Worm (Caenorhabditis elegans) whole organism, mixed stage, embryonic: ENCODE measurements around the gene rpl-36.
A peak's percentile ranks its signal among the peaks of the same experiment; 100 is the strongest.

ENCODE experiments used
- M03D4.4 ChIP-seq: sonication (generic microtip); optimal IDR thresholded peaks from 2 replicates; lab custom pipeline; 2017; ENCODE audit warnings: mild to moderate bottlenecking, missing genetic modification characterization, missing compliant biosample characterization
- bed-3 ChIP-seq: fragments of 200-800 bp; sonication (Bioruptor generic); optimal IDR thresholded peaks from 3 replicates; lab custom pipeline; 2018; ENCODE audit warnings: mild to moderate bottlenecking, missing genetic modification characterization, moderate library complexity, missing compliant biosample characterization
- blmp-1 ChIP-seq: fragments of 150-350 bp; optimal IDR thresholded peaks from 2 replicates; lab custom pipeline; 2014; ENCODE audit warnings: missing biosample characterization, missing genetic modification characterization
- ceh-39 ChIP-seq: fragments of 150-350 bp; optimal IDR thresholded peaks from 2 replicates; lab custom pipeline; 2014; ENCODE audit warnings: missing biosample characterization, missing genetic modification characterization
- ceh-43 ChIP-seq: fragments of 200-800 bp; sonication (Bioruptor generic); optimal IDR thresholded peaks from 2 replicates; lab custom pipeline; 2018; ENCODE audit warnings: mild to moderate bottlenecking, missing genetic modification characterization, moderate library complexity, missing compliant biosample characterization
- ceh-83 ChIP-seq: fragments of 200-800 bp; sonication (Bioruptor generic); optimal IDR thresholded peaks from 2 replicates; lab custom pipeline; 2018; ENCODE audit warnings: mild to moderate bottlenecking, missing genetic modification characterization, missing compliant biosample characterization
- ces-1 ChIP-seq: fragments of 150-350 bp; optimal IDR thresholded peaks from 2 replicates; lab custom pipeline; 2014; ENCODE audit warnings: missing biosample characterization, missing genetic modification reagents, missing genetic modification characterization
- cnd-1 ChIP-seq: fragments of 200-800 bp; sonication (Bioruptor generic); optimal IDR thresholded peaks from 2 replicates; lab custom pipeline; 2018; ENCODE audit warnings: mild to moderate bottlenecking, missing genetic modification characterization, missing compliant biosample characterization
- drap-1 ChIP-seq: fragments of 200-800 bp; sonication (Bioruptor generic); optimal IDR thresholded peaks from 3 replicates; lab custom pipeline; 2018; ENCODE audit warnings: mild to moderate bottlenecking, missing genetic modification characterization, missing compliant biosample characterization
- elt-1 ChIP-seq: sonication (generic microtip); optimal IDR thresholded peaks from 2 replicates; lab custom pipeline; 2017; ENCODE audit warnings: missing genetic modification characterization, mild to moderate bottlenecking, missing compliant biosample characterization, antibody characterized with exemption, moderate library complexity, borderline replicate concordance; ENCODE audit not compliant: insufficient read depth
- elt-3 ChIP-seq: fragments of 150-350 bp; optimal IDR thresholded peaks from 2 replicates; lab custom pipeline; 2014; ENCODE audit warnings: missing biosample characterization, missing genetic modification characterization
- flh-1 ChIP-seq: fragments of 200-800 bp; sonication (Bioruptor generic); optimal IDR thresholded peaks from 2 replicates; lab custom pipeline; 2018; ENCODE audit warnings: mild to moderate bottlenecking, missing genetic modification characterization, moderate library complexity, missing compliant biosample characterization
- ham-2 ChIP-seq: fragments of 200-800 bp; sonication (Bioruptor generic); optimal IDR thresholded peaks from 2 replicates; lab custom pipeline; 2018; ENCODE audit warnings: mild to moderate bottlenecking, missing genetic modification characterization, missing compliant biosample characterization
- hlh-1 ChIP-seq: fragments of 150-350 bp; optimal IDR thresholded peaks from 2 replicates; lab custom pipeline; 2014; ENCODE audit warnings: missing biosample characterization, missing genetic modification reagents, missing genetic modification characterization
- lin-13 ChIP-seq: fragments of 150-350 bp; optimal IDR thresholded peaks from 2 replicates; lab custom pipeline; 2014; ENCODE audit warnings: missing biosample characterization, missing genetic modification characterization
- lin-32 ChIP-seq: fragments of 200-800 bp; sonication (Bioruptor generic); optimal IDR thresholded peaks from 2 replicates; lab custom pipeline; 2018; ENCODE audit warnings: mild to moderate bottlenecking, missing genetic modification characterization, missing compliant biosample characterization
- lsy-2 ChIP-seq: fragments of 150-350 bp; optimal IDR thresholded peaks from 2 replicates; lab custom pipeline; 2014; ENCODE audit warnings: missing biosample characterization, missing genetic modification characterization
- mab-5 ChIP-seq: fragments of 150-350 bp; optimal IDR thresholded peaks from 2 replicates; lab custom pipeline; 2014; ENCODE audit warnings: missing biosample characterization, missing genetic modification characterization
- mep-1 ChIP-seq: fragments of 150-350 bp; optimal IDR thresholded peaks from 2 replicates; lab custom pipeline; 2017; ENCODE audit warnings: missing biosample characterization, missing genetic modification reagents, missing genetic modification characterization, inconsistent platforms
- mls-2 ChIP-seq: sonication (generic microtip); optimal IDR thresholded peaks from 2 replicates; lab custom pipeline; 2016; ENCODE audit warnings: mild to moderate bottlenecking, missing genetic modification characterization, moderate library complexity, missing compliant biosample characterization
- nhr-12 ChIP-seq: fragments of 150-350 bp; optimal IDR thresholded peaks from 2 replicates; lab custom pipeline; 2014; ENCODE audit warnings: missing biosample characterization, missing genetic modification characterization
- nhr-2 ChIP-seq: fragments of 150-350 bp; optimal IDR thresholded peaks from 2 replicates; lab custom pipeline; 2014; ENCODE audit warnings: missing biosample characterization, missing genetic modification characterization
- nhr-237 ChIP-seq: fragments of 150-350 bp; optimal IDR thresholded peaks from 2 replicates; lab custom pipeline; 2014; ENCODE audit warnings: missing biosample characterization, missing genetic modification characterization
- nhr-28 ChIP-seq: fragments of 150-350 bp; optimal IDR thresholded peaks from 2 replicates; lab custom pipeline; 2014; ENCODE audit warnings: missing biosample characterization, missing genetic modification characterization
- nhr-76 ChIP-seq: sonication (generic microtip); optimal IDR thresholded peaks from 2 replicates; lab custom pipeline; 2017; ENCODE audit warnings: missing biosample characterization, missing genetic modification characterization
- pha-4 ChIP-seq: fragments of 150-350 bp; optimal IDR thresholded peaks from 2 replicates; lab custom pipeline; 2018; ENCODE audit warnings: missing biosample characterization, missing genetic modification reagents, missing genetic modification characterization
- sem-2 ChIP-seq: fragments of 200-800 bp; sonication (Bioruptor generic); optimal IDR thresholded peaks from 2 replicates; lab custom pipeline; 2018; ENCODE audit warnings: mild to moderate bottlenecking, missing genetic modification characterization, missing compliant biosample characterization
- snpc-4 ChIP-seq: fragments of 150-350 bp; optimal IDR thresholded peaks from 2 replicates; lab custom pipeline; 2014; ENCODE audit warnings: missing biosample characterization, missing genetic modification characterization
- sptf-1 ChIP-seq: sonication (generic microtip); optimal IDR thresholded peaks from 2 replicates; lab custom pipeline; 2017; ENCODE audit warnings: mild to moderate bottlenecking, missing genetic modification characterization, moderate library complexity, missing compliant biosample characterization
- tbx-8 ChIP-seq: fragments of 200-800 bp; sonication (Bioruptor generic); optimal IDR thresholded peaks from 2 replicates; lab custom pipeline; 2018; ENCODE audit warnings: mild to moderate bottlenecking, missing genetic modification characterization, moderate library complexity, missing compliant biosample characterization
- unc-120 ChIP-seq: sonication (generic microtip); optimal IDR thresholded peaks from 2 replicates; lab custom pipeline; 2017; ENCODE audit warnings: missing genetic modification characterization, missing compliant biosample characterization; ENCODE audit not compliant: poor library complexity, severe bottlenecking
- unc-39 ChIP-seq: fragments of 150-350 bp; optimal IDR thresholded peaks from 2 replicates; lab custom pipeline; 2014; ENCODE audit warnings: missing biosample characterization, missing genetic modification characterization
- unc-62 ChIP-seq: fragments of 150-350 bp; optimal IDR thresholded peaks from 2 replicates; lab custom pipeline; 2014; ENCODE audit warnings: missing biosample characterization, missing genetic modification reagents, missing genetic modification characterization
- zip-8 ChIP-seq: fragments of 150-350 bp; optimal IDR thresholded peaks from 2 replicates; lab custom pipeline; 2014; ENCODE audit warnings: missing biosample characterization, missing genetic modification characterization
- ztf-11 ChIP-seq: fragments of 150-350 bp; optimal IDR thresholded peaks from 2 replicates; lab custom pipeline; 2014; ENCODE audit warnings: missing biosample characterization, missing genetic modification characterization

The rpl-36 gene

ce11 chrIII:7170090-7170489 is 10.0 kb upstream of the rpl-36 start:
- no peak for TF ChIP-seq nhr-12 (tag; lab: Kevin White, UChicago)
- no peak for TF ChIP-seq drap-1
- no peak for TF ChIP-seq zip-8 (tag; lab: Kevin White, UChicago)
- TF ChIP-seq mep-1 (tag; lab: Kevin White, UChicago) = no peak
- TF ChIP-seq sptf-1 = no peak
- TF ChIP-seq mab-5 (tag; lab: Kevin White, UChicago) = no peak
- no peak for TF ChIP-seq nhr-237 (tag; lab: Kevin White, UChicago)
- TF ChIP-seq ceh-83 = no peak
- no peak for TF ChIP-seq ztf-11 (tag; lab: Kevin White, UChicago)
- no peak for TF ChIP-seq lin-13 (tag; lab: Kevin White, UChicago)
- TF ChIP-seq pha-4 = no peak

ce11 chrIII:7178497-7178896 is 1.6 kb upstream of the rpl-36 start:
- TF ChIP-seq elt-3 (tag; lab: Kevin White, UChicago) = no peak
- TF ChIP-seq nhr-28 = no peak
- TF ChIP-seq sptf-1 = no peak
- TF ChIP-seq ceh-39 = no peak
- no peak for TF ChIP-seq unc-39 (tag; lab: Kevin White, UChicago)
- no peak for TF ChIP-seq unc-62
- TF ChIP-seq unc-120 (tag; lab: Kevin White, UChicago) = no peak
- TF ChIP-seq blmp-1 (tag; lab: Kevin White, UChicago) = no peak
- no peak for TF ChIP-seq lin-32 (GFP tag; lab: Kevin White, UChicago)
- TF ChIP-seq mab-5 (tag; lab: Kevin White, UChicago) = no peak
- TF ChIP-seq cnd-1 = no peak
- TF ChIP-seq bed-3 = no peak
- no peak for TF ChIP-seq nhr-2 (tag; lab: Kevin White, UChicago)
- TF ChIP-seq nhr-12 (tag; lab: Kevin White, UChicago) = no peak
- no peak for TF ChIP-seq nhr-237 (tag; lab: Kevin White, UChicago)
- TF ChIP-seq zip-8 (tag; lab: Kevin White, UChicago) = no peak
- TF ChIP-seq elt-1 = no peak
- no peak for TF ChIP-seq drap-1
- no peak for TF ChIP-seq ztf-11 (tag; lab: Kevin White, UChicago)

DNA sequence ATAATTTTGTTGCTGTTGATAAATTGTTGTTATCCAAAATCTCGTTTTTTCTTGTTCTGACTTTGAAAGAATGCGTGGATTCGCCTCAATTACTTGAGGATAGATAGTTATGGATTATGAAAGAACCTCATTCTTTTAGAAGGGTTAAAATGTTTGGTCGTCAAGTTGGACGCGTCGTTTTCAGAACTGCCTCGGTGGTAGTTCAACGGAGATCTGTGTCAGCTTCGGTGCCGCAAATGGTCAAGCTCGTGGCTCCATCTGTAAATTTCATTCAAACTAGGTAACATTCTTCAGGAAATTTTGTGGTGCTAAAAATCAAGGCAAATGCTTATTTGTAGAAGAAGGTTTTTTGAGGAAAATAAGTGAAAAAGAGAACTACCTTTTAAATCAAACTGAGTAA is 562 bp downstream of the rpl-36 start, which contains the start of gene ndab-2:
ndab-2 (plus strand) TSS at position 140 of the 400 bp plus-strand sequence.
- TF ChIP-seq unc-62 = no peak
- no peak for TF ChIP-seq M03D4.4
- no peak for TF ChIP-seq flh-1 (GFP tag; lab: Kevin White, UChicago)
- no peak for TF ChIP-seq ceh-43 (GFP tag; lab: Kevin White, UChicago)
- TF ChIP-seq, all 35 proteins: peak for 0

ce11 chrIII:7181822-7182221 is 1.8 kb downstream of the rpl-36 start, which contains the start of gene epg-4:
Gene epg-4, plus strand, starts transcription at chrIII:7182167.
- no peak for TF ChIP-seq ztf-11 (tag; lab: Kevin White, UChicago)
- no peak for TF ChIP-seq elt-3 (tag; lab: Kevin White, UChicago)
- TF ChIP-seq nhr-28 = no peak
- TF ChIP-seq tbx-8 (GFP tag; lab: Kevin White, UChicago) = no peak
- peak; percentile 7 for TF ChIP-seq lsy-2 (tag; lab: Kevin White, UChicago)
- TF ChIP-seq drap-1 = no peak
- TF ChIP-seq blmp-1 (tag; lab: Kevin White, UChicago) = no peak
- no peak for TF ChIP-seq unc-62
- TF ChIP-seq ces-1 = no peak
- TF ChIP-seq hlh-1 = peak; percentile 8
- peak; percentile 41 for TF ChIP-seq sptf-1
- no peak for TF ChIP-seq snpc-4
- TF ChIP-seq mab-5 (tag; lab: Kevin White, UChicago) = no peak
- peak; percentile 67 for TF ChIP-seq mep-1 (tag; lab: Kevin White, UChicago)
- no peak for TF ChIP-seq nhr-237 (tag; lab: Kevin White, UChicago)
- peak; percentile 12 for TF ChIP-seq mls-2 (tag; lab: Kevin White, UChicago)
- no peak for TF ChIP-seq M03D4.4
- TF ChIP-seq elt-1 = no peak
- TF ChIP-seq zip-8 (tag; lab: Kevin White, UChicago) = no peak
- no peak for TF ChIP-seq cnd-1
- TF ChIP-seq, all 35 proteins: peak for 5

DNA sequence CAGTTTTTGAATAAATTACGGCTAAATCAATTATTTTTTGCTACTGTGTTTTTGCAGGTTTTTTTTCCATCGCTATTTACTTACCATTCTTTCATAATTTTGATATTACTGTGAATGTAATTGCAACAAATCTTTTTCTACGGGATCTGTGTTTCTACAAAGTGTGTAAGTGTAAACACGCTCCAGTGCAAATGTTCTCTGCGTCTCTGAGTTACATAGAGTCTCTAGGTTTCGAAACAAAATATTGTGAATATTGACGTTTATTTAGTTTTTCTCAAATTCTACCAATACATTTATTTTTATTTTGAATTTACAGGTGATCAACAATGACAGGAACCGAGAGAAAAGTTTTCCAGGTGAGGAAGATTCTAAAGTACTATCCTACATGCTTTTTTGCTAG is 4.0 kb downstream of the rpl-36 start, which contains the start of gene yju-2:
yju-2 (plus strand) TSS at position 315 of the 400 bp plus-strand sequence.
- TF ChIP-seq snpc-4 (no peak), flh-1 (GFP tag; lab: Kevin White, UChicago) (no peak), ces-1 (peak; percentile 69), bed-3 (no peak), ceh-43 (GFP tag; lab: Kevin White, UChicago) (no peak), nhr-76 (no peak), sem-2 (GFP tag; lab: Kevin White, UChicago) (no peak), hlh-1 (no peak), mls-2 (tag; lab: Kevin White, UChicago) (no peak), ham-2 (GFP tag; lab: Kevin White, UChicago) (no peak), unc-62 (no peak), mab-5 (tag; lab: Kevin White, UChicago) (no peak), lsy-2 (tag; lab: Kevin White, UChicago) (peak; percentile 70), zip-8 (tag; lab: Kevin White, UChicago) (no peak), M03D4.4 (no peak), unc-39 (tag; lab: Kevin White, UChicago) (no peak), unc-120 (tag; lab: Kevin White, UChicago) (no peak), mep-1 (tag; lab: Kevin White, UChicago) (no peak), elt-3 (tag; lab: Kevin White, UChicago) (no peak), pha-4 (peak; percentile 82), tbx-8 (GFP tag; lab: Kevin White, UChicago) (no peak), nhr-28 (no peak), ceh-39 (peak; percentile 24), nhr-237 (tag; lab: Kevin White, UChicago) (peak; percentile 47), nhr-2 (tag; lab: Kevin White, UChicago) (no peak), elt-1 (no peak), ceh-83 (no peak), nhr-12 (tag; lab: Kevin White, UChicago) (no peak), lin-13 (tag; lab: Kevin White, UChicago) (no peak), sptf-1 (peak; percentile 4), ztf-11 (tag; lab: Kevin White, UChicago) (no peak), cnd-1 (no peak), drap-1 (no peak), lin-32 (GFP tag; lab: Kevin White, UChicago) (no peak), blmp-1 (tag; lab: Kevin White, UChicago) (no peak)
